Worm (Caenorhabditis elegans) whole organism, young adult: ENCODE results near the gene irld-6.
A peak's percentile ranks its signal among the peaks of the same experiment; 100 is the strongest.

Experiments
- F22D6.2 ChIP-seq: sonication (generic microtip); optimal IDR thresholded peaks from 2 replicates; lab custom pipeline; 2016; ENCODE audit warnings: mild to moderate bottlenecking, missing genetic modification characterization, missing compliant biosample characterization
- F37B4.10 ChIP-seq: fragments of 200-800 bp; sonication (Bioruptor generic); IDR thresholded peaks from 2 replicates; pipeline ENCODE4 v1.3.6; 2022; ENCODE audit warnings: missing genetic modification characterization, missing compliant biosample characterization
- F39B2.1 ChIP-seq: fragments of 200-800 bp; sonication (Bioruptor generic); IDR thresholded peaks from 2 replicates; pipeline ENCODE4 v1.3.6; 2022; ENCODE audit warnings: missing genetic modification reagents, missing genetic modification characterization, missing compliant biosample characterization
- F52B5.7 ChIP-seq: sonication (generic microtip); optimal IDR thresholded peaks from 2 replicates; lab custom pipeline; 2016; ENCODE audit warnings: mild to moderate bottlenecking, missing genetic modification characterization, missing compliant biosample characterization
- F55B11.4 ChIP-seq: sonication (generic microtip); optimal IDR thresholded peaks from 2 replicates; lab custom pipeline; 2016; ENCODE audit warnings: missing compliant biosample characterization, missing genetic modification characterization, borderline replicate concordance; ENCODE audit not compliant: insufficient read depth
- F57C9.4 ChIP-seq: sonication (generic microtip); optimal IDR thresholded peaks from 2 replicates; lab custom pipeline; 2017; ENCODE audit warnings: mild to moderate bottlenecking, missing genetic modification characterization, missing compliant biosample characterization
- K12H6.12 ChIP-seq: fragments of 200-800 bp; sonication (Bioruptor generic); optimal IDR thresholded peaks from 2 replicates; lab custom pipeline; 2018; ENCODE audit warnings: mild to moderate bottlenecking, missing genetic modification characterization, missing compliant biosample characterization
- T26A5.8 ChIP-seq: sonication (generic microtip); optimal IDR thresholded peaks from 2 replicates; lab custom pipeline; 2016; ENCODE audit warnings: missing genetic modification characterization, missing compliant biosample characterization
- attf-3 ChIP-seq: fragments of 200-800 bp; sonication (Bioruptor generic); conservative IDR thresholded peaks from 2 replicates; pipeline ENCODE4 v1.3.6; 2022; ENCODE audit warnings: missing genetic modification reagents, missing genetic modification characterization, missing compliant biosample characterization
- attf-5 ChIP-seq: fragments of 200-800 bp; sonication (Bioruptor generic); optimal IDR thresholded peaks from 2 replicates; lab custom pipeline; 2018; ENCODE audit warnings: mild to moderate bottlenecking, missing genetic modification characterization, missing compliant biosample characterization
- bed-2 ChIP-seq: fragments of 200-800 bp; sonication (Bioruptor generic); IDR thresholded peaks from 2 replicates; pipeline ENCODE4 v1.3.6; 2022; ENCODE audit warnings: missing genetic modification reagents, missing genetic modification characterization, missing compliant biosample characterization
- cebp-1 ChIP-seq, 2 experiments: fragments of 200-800 bp in 1 of 2; sonication (Bioruptor generic) in 1 of 2; sonication (generic microtip) in 1 of 2; IDR thresholded peaks in 1 of 2; optimal IDR thresholded peaks in 1 of 2; 2 replicates each; pipeline versions ENCODE4 v1.3.6 to Lab custom; 2017 to 2022; ENCODE audit warnings: missing compliant biosample characterization in 2 of 2, missing genetic modification characterization in 2 of 2, mild to moderate bottlenecking in 1 of 2, missing genetic modification reagents in 1 of 2, moderate library complexity in 1 of 2
- dox-1 ChIP-seq: fragments of 200-800 bp; sonication (Bioruptor generic); IDR thresholded peaks from 2 replicates; pipeline ENCODE4 v1.3.6; 2022; ENCODE audit warnings: missing genetic modification reagents, missing genetic modification characterization, missing compliant biosample characterization
- efl-1 ChIP-seq: fragments of 150-350 bp; optimal IDR thresholded peaks from 2 replicates; lab custom pipeline; 2014; ENCODE audit warnings: missing biosample characterization, missing genetic modification reagents, missing genetic modification characterization
- egl-44 ChIP-seq: fragments of 200-800 bp; sonication (Bioruptor generic); IDR thresholded peaks from 2 replicates; pipeline ENCODE4 v1.3.6; 2022; ENCODE audit warnings: missing genetic modification reagents, missing genetic modification characterization, missing compliant biosample characterization
- ets-4 ChIP-seq: fragments of 200-800 bp; sonication (Bioruptor generic); optimal IDR thresholded peaks from 2 replicates; lab custom pipeline; 2018; ENCODE audit warnings: mild to moderate bottlenecking, missing genetic modification characterization, missing compliant biosample characterization
- hlh-26 ChIP-seq: fragments of 200-800 bp; sonication (Bioruptor generic); conservative IDR thresholded peaks from 2 replicates; pipeline ENCODE4 v1.3.6; 2022; ENCODE audit warnings: missing genetic modification reagents, missing genetic modification characterization, missing compliant biosample characterization
- lag-1 ChIP-seq: fragments of 200-800 bp; sonication (Bioruptor generic); IDR thresholded peaks from 2 replicates; pipeline ENCODE4 v1.3.6; 2022; ENCODE audit warnings: missing genetic modification reagents, missing genetic modification characterization, missing compliant biosample characterization
- let-526 ChIP-seq: fragments of 200-800 bp; sonication (Bioruptor generic); IDR thresholded peaks from 2 replicates; pipeline ENCODE4 v1.3.6; 2022; ENCODE audit warnings: missing genetic modification reagents, missing genetic modification characterization, missing compliant biosample characterization
- lin-26 ChIP-seq: fragments of 200-800 bp; sonication (Bioruptor generic); IDR thresholded peaks from 2 replicates; pipeline ENCODE4 v1.3.6; 2022; ENCODE audit warnings: missing genetic modification reagents, missing genetic modification characterization, missing compliant biosample characterization
- lin-40 ChIP-seq: sonication (generic microtip); optimal IDR thresholded peaks from 2 replicates; lab custom pipeline; 2016; ENCODE audit warnings: missing genetic modification characterization, mild to moderate bottlenecking, missing compliant biosample characterization, missing genotype, missing genetic modification reagents
- lir-1 ChIP-seq: fragments of 200-800 bp; sonication (Bioruptor generic); conservative IDR thresholded peaks from 2 replicates; pipeline ENCODE4 v1.3.6; 2022; ENCODE audit warnings: missing genetic modification reagents, missing genetic modification characterization, missing compliant biosample characterization
- lsl-1 ChIP-seq: fragments of 200-800 bp; sonication (Bioruptor generic); optimal IDR thresholded peaks from 2 replicates; lab custom pipeline; 2018; ENCODE audit warnings: mild to moderate bottlenecking, missing genetic modification characterization, moderate library complexity, missing compliant biosample characterization
- madf-6 ChIP-seq: fragments of 200-800 bp; sonication (Bioruptor generic); IDR thresholded peaks from 2 replicates; pipeline ENCODE4 v1.3.6; 2022; ENCODE audit warnings: missing genetic modification reagents, missing genetic modification characterization, missing compliant biosample characterization
- mcd-1 ChIP-seq: fragments of 200-800 bp; sonication (Bioruptor generic); IDR thresholded peaks from 2 replicates; pipeline ENCODE4 v1.3.6; 2022; ENCODE audit warnings: missing genetic modification reagents, missing genetic modification characterization, missing compliant biosample characterization
- nfyb-1 ChIP-seq: fragments of 200-800 bp; sonication (Bioruptor generic); IDR thresholded peaks from 2 replicates; pipeline ENCODE4 v1.3.6; 2022; ENCODE audit warnings: missing genetic modification reagents, missing genetic modification characterization, missing compliant biosample characterization
- nhr-179 ChIP-seq: sonication (generic microtip); optimal IDR thresholded peaks from 2 replicates; lab custom pipeline; 2016; ENCODE audit warnings: mild to moderate bottlenecking, missing genetic modification characterization, missing compliant biosample characterization
- rcor-1 ChIP-seq: fragments of 200-800 bp; sonication (Bioruptor generic); IDR thresholded peaks from 2 replicates; pipeline ENCODE4 v1.3.6; 2022; ENCODE audit warnings: missing genetic modification reagents, missing genetic modification characterization, missing compliant biosample characterization
- repo-1 ChIP-seq: sonication (generic microtip); optimal IDR thresholded peaks from 2 replicates; lab custom pipeline; 2017; ENCODE audit warnings: mild to moderate bottlenecking, missing genetic modification characterization, missing compliant biosample characterization
- snpc-1.1 ChIP-seq: sonication (generic microtip); optimal IDR thresholded peaks from 2 replicates; lab custom pipeline; 2017; ENCODE audit warnings: missing genetic modification characterization, mild to moderate bottlenecking, missing compliant biosample characterization, antibody characterized with exemption, moderate library complexity, missing genotype, missing genetic modification reagents; ENCODE audit not compliant: insufficient read depth
- snpc-3.4 ChIP-seq: sonication (generic microtip); optimal IDR thresholded peaks from 2 replicates; lab custom pipeline; 2017; ENCODE audit warnings: missing genetic modification characterization, mild to moderate bottlenecking, missing compliant biosample characterization, antibody characterized with exemption, moderate library complexity, missing genotype, missing genetic modification reagents
- somi-1 ChIP-seq: fragments of 200-800 bp; sonication (Bioruptor generic); optimal IDR thresholded peaks from 2 replicates; lab custom pipeline; 2018; ENCODE audit warnings: mild to moderate bottlenecking, missing genetic modification characterization, missing compliant biosample characterization
- tbp1 ChIP-seq: fragments of 200-800 bp; sonication (Bioruptor generic); optimal IDR thresholded peaks from 2 replicates; lab custom pipeline; 2018; ENCODE audit warnings: mild to moderate bottlenecking, missing genetic modification characterization, missing compliant biosample characterization
- tlf-1 ChIP-seq: fragments of 200-800 bp; sonication (Bioruptor generic); optimal IDR thresholded peaks from 2 replicates; lab custom pipeline; 2018; ENCODE audit warnings: mild to moderate bottlenecking, missing genetic modification characterization, missing compliant biosample characterization
- zfh-2 ChIP-seq: fragments of 200-800 bp; sonication (Bioruptor generic); conservative IDR thresholded peaks from 2 replicates; pipeline ENCODE4 v1.3.6; 2022; ENCODE audit warnings: missing genetic modification reagents, missing genetic modification characterization, missing compliant biosample characterization
- zim-3 ChIP-seq: sonication (generic microtip); optimal IDR thresholded peaks from 2 replicates; lab custom pipeline; 2017; ENCODE audit warnings: mild to moderate bottlenecking, missing genetic modification characterization, moderate library complexity, missing compliant biosample characterization
- ztf-3 ChIP-seq: fragments of 200-800 bp; sonication (Bioruptor generic); optimal IDR thresholded peaks from 2 replicates; lab custom pipeline; 2018; ENCODE audit warnings: mild to moderate bottlenecking, missing genetic modification characterization, missing compliant biosample characterization

irld-6 gene

DNA sequence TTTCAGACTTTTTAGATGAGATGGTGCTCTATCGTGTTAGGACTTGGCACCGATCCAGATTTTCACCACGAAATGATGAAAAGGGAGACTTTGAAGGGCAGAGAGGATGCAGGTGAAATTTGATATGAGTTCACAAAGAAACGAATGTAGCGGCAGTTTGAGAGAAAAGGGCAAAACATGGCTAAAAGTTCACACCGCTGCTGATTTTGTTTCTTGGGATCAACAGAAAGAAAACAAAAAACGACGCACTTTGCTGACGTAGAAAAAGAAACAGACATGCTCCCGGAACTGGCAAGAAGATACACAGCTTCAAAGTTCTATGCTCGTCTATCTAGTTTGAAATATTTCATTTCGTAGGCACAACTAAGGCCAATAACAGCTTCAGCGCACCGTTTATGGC lies 33.0 kb downstream of the irld-6 start:
- TF ChIP-seq somi-1 (GFP tag; lab: Kevin White, UChicago) (no peak), efl-1 (GFP tag; lab: Kevin White, UChicago) (no peak)

DNA sequence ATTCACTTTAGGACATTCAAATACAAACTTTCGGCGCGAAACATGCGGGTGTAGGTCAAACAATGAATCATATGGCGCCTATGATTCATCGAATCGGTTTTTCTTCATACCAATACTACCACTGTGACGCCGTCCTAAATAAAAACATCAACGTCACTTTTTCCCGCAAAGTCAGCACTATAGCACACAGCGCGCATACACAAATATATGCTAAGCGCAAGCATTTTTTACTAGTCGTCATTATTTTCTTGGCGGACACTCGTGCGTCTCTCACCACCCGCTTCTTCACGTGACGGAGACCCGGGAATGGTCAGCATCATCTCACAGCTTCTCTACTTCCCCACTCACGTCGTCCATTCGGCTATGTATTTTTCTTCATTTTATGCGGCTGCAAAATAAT lies 33.4 kb downstream of the irld-6 start:
- TF ChIP-seq F52B5.7 (no peak), bed-2 (GFP tag; lab: Robert Waterston, UW) (no peak), let-526 (GFP tag; lab: Robert Waterston, UW) (no peak), zim-3 (no peak), rcor-1 (no peak), F39B2.1 (GFP tag; lab: Robert Waterston, UW) (no peak), F22D6.2 (tag; lab: Kevin White, UChicago) (no peak), snpc-3.4 (tag; lab: Kevin White, UChicago) (no peak), ztf-3 (GFP tag; lab: Kevin White, UChicago) (no peak), lsl-1 (GFP tag; lab: Kevin White, UChicago) (no peak), lin-26 (GFP tag; lab: Robert Waterston, UW) (no peak), F55B11.4 (tag; lab: Kevin White, UChicago) (no peak), tbp1 (GFP tag; lab: Kevin White, UChicago) (no peak), attf-5 (GFP tag; lab: Kevin White, UChicago) (no peak), dox-1 (GFP tag; lab: Robert Waterston, UW) (no peak)

DNA sequence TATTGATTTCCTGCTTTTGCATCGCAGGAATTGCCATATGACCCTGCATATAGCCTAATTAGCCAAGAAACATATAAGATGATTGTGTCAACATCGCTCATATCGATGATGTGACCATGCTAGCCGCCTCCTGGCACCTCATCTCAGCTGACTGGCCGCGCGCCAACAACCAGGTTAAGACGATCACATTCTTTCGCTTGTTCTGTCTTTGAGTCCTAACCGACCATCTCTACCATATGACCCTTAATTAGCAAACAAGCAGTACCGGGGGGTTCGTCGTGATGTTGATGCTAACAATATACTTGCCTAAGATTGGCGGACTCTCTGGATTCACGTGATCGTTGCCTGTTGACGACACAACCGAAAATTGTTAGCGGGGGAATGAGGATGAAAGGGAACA lies 34.0 kb downstream of the irld-6 start:
- 0 out of 2 replicates have a peak, but pooled peaks have one; percentile 55 for TF ChIP-seq egl-44 (GFP tag; lab: Robert Waterston, UW)
- 0 out of 2 replicates have a peak, but pooled peaks have one; percentile 6 for TF ChIP-seq madf-6
- TF ChIP-seq cebp-1 (GFP tag; IDR thresholded peaks at IDR 0.05; lab: Robert Waterston, UW), result no peak
- TF ChIP-seq cebp-1 (tag; optimal IDR thresholded peaks at IDR 0.05; lab: Kevin White, UChicago), result peak; percentile 15
- TF ChIP-seq attf-5 (GFP tag; lab: Kevin White, UChicago), result peak; percentile 17
- TF ChIP-seq lir-1 (GFP tag; lab: Robert Waterston, UW), result no peak
- no peak for TF ChIP-seq F57C9.4 (tag; lab: Kevin White, UChicago)
- TF ChIP-seq, all 124 proteins: peak for 4

DNA sequence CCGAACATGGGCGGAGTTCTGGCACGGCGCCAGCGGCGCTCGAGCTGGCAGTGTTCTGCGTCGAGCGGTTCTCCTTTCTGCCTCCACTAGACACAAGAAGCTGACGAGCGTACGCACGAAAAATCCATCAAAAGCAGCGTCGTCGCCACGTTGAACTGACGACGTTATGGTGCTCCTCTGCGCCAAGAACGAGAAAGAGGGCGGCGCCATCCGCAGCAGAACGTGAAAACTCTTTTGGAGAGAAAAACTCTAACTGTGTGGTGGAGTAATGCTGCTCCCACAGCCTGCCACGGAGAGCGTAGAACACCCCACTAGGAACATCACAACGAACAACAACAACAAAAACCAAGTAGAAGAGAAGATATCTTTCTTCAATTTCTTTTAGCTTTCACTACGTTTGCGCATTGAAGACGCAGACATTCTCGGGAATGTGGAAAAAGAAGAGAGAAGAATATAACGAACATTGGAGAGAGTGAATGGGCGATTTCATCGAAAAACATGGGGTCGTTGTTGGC lies 34.6 kb downstream of the irld-6 start:
- TF ChIP-seq K12H6.12 (tag; lab: Kevin White, UChicago) (peak; percentile 73), mcd-1 (GFP tag; lab: Robert Waterston, UW) (0 out of 2 replicates have a peak, but pooled peaks have one; percentile 26), F37B4.10 (GFP tag; lab: Robert Waterston, UW) (0 out of 2 replicates have a peak, but pooled peaks have one; percentile 24), zfh-2 (GFP tag; lab: Robert Waterston, UW) (peak; percentile 88), rcor-1 (no peak)

DNA sequence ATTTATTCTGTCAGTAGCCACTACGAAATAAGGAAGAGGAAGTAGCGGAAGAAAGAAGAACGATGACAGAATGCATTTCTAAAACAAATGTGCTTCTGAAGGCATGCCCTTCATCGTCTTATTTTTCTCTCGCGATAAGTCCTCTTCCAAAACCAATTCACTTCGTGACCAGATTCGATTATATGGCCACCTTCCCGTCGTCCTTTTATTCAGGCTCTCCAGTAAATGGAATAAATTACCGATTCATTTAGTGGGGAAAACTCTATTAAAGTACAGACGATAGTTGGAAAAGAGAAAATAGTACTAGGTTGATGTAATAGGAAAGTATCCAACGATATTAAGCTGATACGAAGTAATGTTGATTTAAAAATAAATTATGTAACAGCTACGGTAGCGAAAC lies 35.3 kb downstream of the irld-6 start:
- TF ChIP-seq lag-1 (GFP tag; lab: Robert Waterston, UW) (no peak), repo-1 (tag; lab: Kevin White, UChicago) (no peak), somi-1 (GFP tag; lab: Kevin White, UChicago) (no peak), snpc-3.4 (tag; lab: Kevin White, UChicago) (no peak), nhr-179 (tag; lab: Kevin White, UChicago) (no peak), lir-1 (GFP tag; lab: Robert Waterston, UW) (no peak), attf-3 (GFP tag; lab: Robert Waterston, UW) (no peak), T26A5.8 (tag; lab: Kevin White, UChicago) (no peak), nfyb-1 (GFP tag; lab: Robert Waterston, UW) (no peak), snpc-1.1 (tag; lab: Kevin White, UChicago) (no peak), lin-40 (no peak), ets-4 (GFP tag; lab: Kevin White, UChicago) (no peak), tlf-1 (GFP tag; lab: Kevin White, UChicago) (no peak), hlh-26 (GFP tag; lab: Robert Waterston, UW) (no peak), zfh-2 (GFP tag; lab: Robert Waterston, UW) (no peak)
